Worm (Caenorhabditis elegans) whole organism, midembryonic: ENCODE data around the gene C35D10.17.

ENCODE experiments used
- T22C8.4 ChIP-seq: fragments of 200-800 bp; sonication (Bioruptor generic); IDR thresholded peaks from 2 replicates; pipeline ENCODE4 v1.3.6; 2022; ENCODE audit warnings: missing genetic modification characterization, missing compliant biosample characterization
- cog-1 ChIP-seq: sonication (generic microtip); optimal IDR thresholded peaks from 2 replicates; lab custom pipeline; 2016; ENCODE audit warnings: missing genetic modification characterization, missing compliant biosample characterization
- flt-1 ChIP-seq: fragments of 200-800 bp; sonication (Bioruptor generic); IDR thresholded peaks from 2 replicates; pipeline ENCODE4 v1.3.6; 2022; ENCODE audit warnings: missing genetic modification characterization, missing compliant biosample characterization
- klf-2 ChIP-seq: fragments of 200-800 bp; sonication (Bioruptor generic); conservative IDR thresholded peaks from 2 replicates; pipeline ENCODE4 v1.3.6; 2022; ENCODE audit warnings: missing genetic modification reagents, missing genetic modification characterization, missing compliant biosample characterization
- med-1 ChIP-seq: sonication (generic microtip); optimal IDR thresholded peaks from 2 replicates; lab custom pipeline; 2017; ENCODE audit warnings: missing genetic modification characterization, mild to moderate bottlenecking, missing compliant biosample characterization, antibody characterized with exemption, missing genetic modification reagents; ENCODE audit not compliant: insufficient read depth
- ref-1 ChIP-seq: fragments of 200-800 bp; sonication (Bioruptor generic); conservative IDR thresholded peaks from 2 replicates; pipeline ENCODE4 v1.3.6; 2022; ENCODE audit warnings: missing genetic modification reagents, missing genetic modification characterization, missing compliant biosample characterization
- tab-1 ChIP-seq: fragments of 200-800 bp; sonication (Bioruptor generic); IDR thresholded peaks from 2 replicates; pipeline ENCODE4 v1.3.6; 2022; ENCODE audit warnings: missing genetic modification characterization, missing compliant biosample characterization
- ztf-23 ChIP-seq: fragments of 200-800 bp; sonication (Bioruptor generic); IDR thresholded peaks from 2 replicates; pipeline ENCODE4 v1.3.6; 2022; ENCODE audit warnings: missing genetic modification reagents, missing genetic modification characterization, missing compliant biosample characterization
- ztf-29 ChIP-seq: fragments of 200-800 bp; sonication (Bioruptor generic); IDR thresholded peaks from 2 replicates; pipeline ENCODE4 v1.3.6; 2022; ENCODE audit warnings: missing genetic modification reagents, missing genetic modification characterization, missing compliant biosample characterization

The C35D10.17 gene

ce11 chrIII:4868643-4869042 lies 1.8 kb downstream of the C35D10.17 start, which contains the start of the genes msd-4 and C35D10.3:
msd-4 (minus strand) TSS chrIII:4868743.
C35D10.3 (plus strand) TSS chrIII:4868921.
- TF ChIP-seq klf-2 (GFP tag; lab: Robert Waterston, UW) (no peak), med-1 (no peak), T22C8.4 (GFP tag; lab: Robert Waterston, UW) (no peak), tab-1 (GFP tag; lab: Robert Waterston, UW) (no peak), ref-1 (no peak)

ce11 chrIII:4870478-4870877 lies 3.6 kb downstream of the C35D10.17 start, which contains the start of gene gipc-1:
gipc-1 (plus strand) TSS chrIII:4870778.
- TF ChIP-seq tab-1 (GFP tag; lab: Robert Waterston, UW) (no peak), ztf-23 (GFP tag; lab: Robert Waterston, UW) (no peak), cog-1 (tag; lab: Kevin White, UChicago) (no peak), T22C8.4 (GFP tag; lab: Robert Waterston, UW) (no peak), ref-1 (no peak), med-1 (no peak)

- TF ChIP-seq cog-1 (tag; lab: Kevin White, UChicago): no peak
- no peak for TF ChIP-seq T22C8.4 (GFP tag; lab: Robert Waterston, UW)
- TF ChIP-seq med-1: no peak
- TF ChIP-seq ztf-23 (GFP tag; lab: Robert Waterston, UW): no peak
- no peak for TF ChIP-seq ref-1
- TF ChIP-seq ztf-29 (GFP tag; lab: Robert Waterston, UW): no peak
- TF ChIP-seq klf-2 (GFP tag; lab: Robert Waterston, UW): no peak
- no peak for TF ChIP-seq flt-1 (GFP tag; lab: Robert Waterston, UW)
- no peak for TF ChIP-seq tab-1 (GFP tag; lab: Robert Waterston, UW)
These were observed 6.5 kb downstream of the C35D10.17 start for ce11 chrIII:4873395-4873794.

ce11 chrIII:4874671-4875070 lies 7.8 kb downstream of the C35D10.17 start, which contains the start of gene C35D10.12:
C35D10.12 (minus strand) TSS chrIII:4874771.
- TF ChIP-seq ztf-23 (GFP tag; lab: Robert Waterston, UW) (no peak), flt-1 (GFP tag; lab: Robert Waterston, UW) (no peak), cog-1 (tag; lab: Kevin White, UChicago) (no peak), tab-1 (GFP tag; lab: Robert Waterston, UW) (no peak), T22C8.4 (GFP tag; lab: Robert Waterston, UW) (no peak), med-1 (no peak), ztf-29 (GFP tag; lab: Robert Waterston, UW) (no peak), ref-1 (no peak), klf-2 (GFP tag; lab: Robert Waterston, UW) (no peak)

- TF ChIP-seq flt-1 (GFP tag; lab: Robert Waterston, UW) (no peak), ztf-23 (GFP tag; lab: Robert Waterston, UW) (no peak), ref-1 (no peak), med-1 (no peak), klf-2 (GFP tag; lab: Robert Waterston, UW) (no peak), T22C8.4 (GFP tag; lab: Robert Waterston, UW) (no peak), ztf-29 (GFP tag; lab: Robert Waterston, UW) (no peak), cog-1 (tag; lab: Kevin White, UChicago) (no peak), tab-1 (GFP tag; lab: Robert Waterston, UW) (no peak)
These were observed 8.8 kb downstream of the C35D10.17 start for ce11 chrIII:4875663-4876062.

ce11 chrIII:4878281-4878680 lies 11.4 kb downstream of the C35D10.17 start, which contains the start of the genes tost-1 and arx-6:
tost-1 (minus strand) TSS chrIII:4878311.
arx-6 (plus strand) TSS chrIII:4878658.
- TF ChIP-seq med-1 (no peak), T22C8.4 (GFP tag; lab: Robert Waterston, UW) (0 out of 2 replicates have a peak, but pooled peaks have one; percentile 5), tab-1 (GFP tag; lab: Robert Waterston, UW) (no peak), flt-1 (GFP tag; lab: Robert Waterston, UW) (no peak)

ce11 chrIII:4879445-4879844 lies 12.6 kb downstream of the C35D10.17 start, which contains the start of gene C35D10.1:
C35D10.1 (plus strand) TSS chrIII:4879745.
- no peak for TF ChIP-seq med-1
- no peak for TF ChIP-seq tab-1 (GFP tag; lab: Robert Waterston, UW)
- TF ChIP-seq ref-1: no peak
- no peak for TF ChIP-seq ztf-23 (GFP tag; lab: Robert Waterston, UW)
- no peak for TF ChIP-seq flt-1 (GFP tag; lab: Robert Waterston, UW)
- TF ChIP-seq klf-2 (GFP tag; lab: Robert Waterston, UW): no peak
- no peak for TF ChIP-seq cog-1 (tag; lab: Kevin White, UChicago)
- TF ChIP-seq ztf-29 (GFP tag; lab: Robert Waterston, UW): no peak
- TF ChIP-seq T22C8.4 (GFP tag; lab: Robert Waterston, UW): no peak

- no peak for TF ChIP-seq ztf-29 (GFP tag; lab: Robert Waterston, UW)
- no peak for TF ChIP-seq ref-1
- TF ChIP-seq klf-2 (GFP tag; lab: Robert Waterston, UW): no peak
- TF ChIP-seq T22C8.4 (GFP tag; lab: Robert Waterston, UW): no peak
- TF ChIP-seq flt-1 (GFP tag; lab: Robert Waterston, UW): no peak
- no peak for TF ChIP-seq ztf-23 (GFP tag; lab: Robert Waterston, UW)
- TF ChIP-seq med-1: no peak
These were observed 15.1 kb downstream of the C35D10.17 start for ce11 chrIII:4881955-4882354.

ce11 chrIII:4883429-4883828 lies 16.6 kb downstream of the C35D10.17 start, which contains the start of gene clec-5:
clec-5 (minus strand) TSS chrIII:4883606.
- TF ChIP-seq ztf-23 (GFP tag; lab: Robert Waterston, UW): no peak
- TF ChIP-seq ref-1: no peak
- no peak for TF ChIP-seq ztf-29 (GFP tag; lab: Robert Waterston, UW)
- no peak for TF ChIP-seq cog-1 (tag; lab: Kevin White, UChicago)
- TF ChIP-seq tab-1 (GFP tag; lab: Robert Waterston, UW): no peak
- TF ChIP-seq klf-2 (GFP tag; lab: Robert Waterston, UW): no peak
- TF ChIP-seq med-1: no peak
- no peak for TF ChIP-seq flt-1 (GFP tag; lab: Robert Waterston, UW)
- no peak for TF ChIP-seq T22C8.4 (GFP tag; lab: Robert Waterston, UW)

ce11 chrIII:4887291-4887690 lies 20.4 kb downstream of the C35D10.17 start, which contains the start of gene clec-6:
clec-6 (minus strand) TSS chrIII:4887444.
- TF ChIP-seq ztf-23 (GFP tag; lab: Robert Waterston, UW) (no peak), flt-1 (GFP tag; lab: Robert Waterston, UW) (no peak), T22C8.4 (GFP tag; lab: Robert Waterston, UW) (no peak), med-1 (no peak)
